Fruit fly (Drosophila melanogaster) whole organism, embryonic: Measurements from ENCODE around the gene c12.2.

Experiments
- Bteb2 ChIP-seq: fragments of 200-800 bp; sonication (Bioruptor generic); optimal IDR thresholded peaks from 2 replicates; lab custom pipeline; 2016; ENCODE audit warnings: missing biosample characterization, missing genetic modification characterization
- CG10321 ChIP-seq: fragments of 200-800 bp; sonication (Bioruptor generic); IDR thresholded peaks from 2 replicates; pipeline ENCODE4 v1.3.6; 2022; ENCODE audit warnings: missing biosample characterization, missing genetic modification characterization
- CG11398 ChIP-seq: fragments of 200-800 bp; sonication (Bioruptor generic); optimal IDR thresholded peaks from 2 replicates; lab custom pipeline; 2016; ENCODE audit warnings: missing biosample characterization, missing genetic modification characterization
- CG12299 ChIP-seq: fragments of 200-800 bp; sonication (Bioruptor generic); optimal IDR thresholded peaks from 2 replicates; lab custom pipeline; 2018; ENCODE audit warnings: missing biosample characterization, mild to moderate bottlenecking, missing genetic modification characterization
- CG13123 ChIP-seq: fragments of 200-800 bp; sonication (Bioruptor generic); optimal IDR thresholded peaks from 2 replicates; lab custom pipeline; 2016; ENCODE audit warnings: missing biosample characterization, missing genetic modification characterization
- CG13287 ChIP-seq: fragments of 200-800 bp; sonication (Bioruptor generic); IDR thresholded peaks from 2 replicates; pipeline ENCODE4 v1.3.6; 2022; ENCODE audit warnings: missing biosample characterization, missing genetic modification characterization; ENCODE audit not compliant: partially characterized antibody
- CG13775 ChIP-seq: fragments of 200-800 bp; sonication (Bioruptor generic); optimal IDR thresholded peaks from 3 replicates; lab custom pipeline; 2017; ENCODE audit warnings: missing biosample characterization, mild to moderate bottlenecking, missing genetic modification characterization
- CG13894 ChIP-seq: fragments of 200-800 bp; sonication (Bioruptor generic); optimal IDR thresholded peaks from 3 replicates; lab custom pipeline; 2018; ENCODE audit warnings: missing biosample characterization, mild to moderate bottlenecking, missing genetic modification characterization, moderate library complexity
- CG14441 ChIP-seq: fragments of 200-800 bp; sonication (Bioruptor generic); IDR thresholded peaks from 2 replicates; pipeline ENCODE4 v1.3.6; 2022; ENCODE audit warnings: missing biosample characterization, missing genetic modification characterization
- CG1647 ChIP-seq: fragments of 200-800 bp; sonication (Bioruptor generic); optimal IDR thresholded peaks from 3 replicates; lab custom pipeline; 2016; ENCODE audit warnings: missing biosample characterization, missing genetic modification characterization
- CG17359 ChIP-seq: fragments of 200-800 bp; sonication (Bioruptor generic); optimal IDR thresholded peaks from 3 replicates; lab custom pipeline; 2018; ENCODE audit warnings: missing biosample characterization, mild to moderate bottlenecking, missing genetic modification characterization, moderate library complexity
- CG18764 ChIP-seq: fragments of 200-800 bp; sonication (Bioruptor generic); optimal IDR thresholded peaks from 3 replicates; lab custom pipeline; 2016; ENCODE audit warnings: missing biosample characterization, missing genetic modification characterization
- CG2875 ChIP-seq: fragments of 200-800 bp; sonication (Bioruptor generic); optimal IDR thresholded peaks from 2 replicates; lab custom pipeline; 2017; ENCODE audit warnings: missing biosample characterization, mild to moderate bottlenecking, missing genetic modification characterization, missing genetic modification reagents
- CG30020 ChIP-seq: fragments of 200-800 bp; optimal IDR thresholded peaks from 2 replicates; lab custom pipeline; 2019; ENCODE audit warnings: missing biosample characterization, mild to moderate bottlenecking, missing genetic modification characterization, moderate library complexity
- CG30431 ChIP-seq: fragments of 200-800 bp; sonication (Bioruptor generic); optimal IDR thresholded peaks from 2 replicates; lab custom pipeline; 2017; ENCODE audit warnings: missing biosample characterization, missing genetic modification characterization
- CG31441 ChIP-seq: fragments of 200-800 bp; sonication (Bioruptor generic); IDR thresholded peaks from 2 replicates; pipeline ENCODE4 v1.3.6; 2022; ENCODE audit warnings: missing biosample characterization, missing genetic modification characterization
- CG3163 ChIP-seq: fragments of 200-800 bp; sonication (Bioruptor generic); optimal IDR thresholded peaks from 3 replicates; lab custom pipeline; 2016; ENCODE audit warnings: missing biosample characterization, missing genetic modification characterization
- CG7963 ChIP-seq: fragments of 200-800 bp; sonication (Bioruptor generic); IDR thresholded peaks from 3 replicates; pipeline ENCODE4 v1.3.6; 2022; ENCODE audit warnings: missing biosample characterization, missing genetic modification characterization; ENCODE audit not compliant: partially characterized antibody
- CoRest ChIP-seq: fragments of 200-800 bp; sonication (Bioruptor generic); optimal IDR thresholded peaks from 3 replicates; lab custom pipeline; 2018; ENCODE audit warnings: missing biosample characterization, mild to moderate bottlenecking, missing genetic modification characterization, moderate library complexity
- D19B ChIP-seq: fragments of 200-800 bp; sonication (Bioruptor generic); optimal IDR thresholded peaks from 2 replicates; lab custom pipeline; 2017; ENCODE audit warnings: missing biosample characterization, mild to moderate bottlenecking, missing genetic modification characterization
- Dek ChIP-seq: fragments of 200-800 bp; sonication (Bioruptor generic); optimal IDR thresholded peaks from 3 replicates; lab custom pipeline; 2019; ENCODE audit warnings: missing biosample characterization, mild to moderate bottlenecking, missing genetic modification characterization, moderate library complexity
- Dfd ChIP-seq, 2 experiments: fragments of >200 bp; optimal IDR thresholded peaks; 2 replicates each; lab custom pipeline; 2017; ENCODE audit warnings: missing biosample characterization in 2 of 2, missing genetic modification characterization in 2 of 2
- Elba2 ChIP-seq: fragments of 200-800 bp; sonication (Bioruptor generic); optimal IDR thresholded peaks from 3 replicates; lab custom pipeline; 2016; ENCODE audit warnings: missing biosample characterization, missing genetic modification characterization
- H2.0 ChIP-seq: fragments of 200-800 bp; sonication (Bioruptor generic); IDR thresholded peaks from 2 replicates; pipeline ENCODE4 v1.3.6; 2022; ENCODE audit warnings: missing biosample characterization, missing genetic modification characterization
- HLH54F ChIP-seq: fragments of 200-800 bp; sonication (Bioruptor generic); optimal IDR thresholded peaks from 3 replicates; lab custom pipeline; 2016; ENCODE audit warnings: missing biosample characterization, missing genetic modification characterization
- Hsf ChIP-seq: fragments of 200-800 bp; sonication (Bioruptor generic); optimal IDR thresholded peaks from 3 replicates; lab custom pipeline; 2016; ENCODE audit warnings: missing biosample characterization, missing genetic modification characterization
- Lhr ChIP-seq: fragments of 200-800 bp; sonication (Bioruptor generic); optimal IDR thresholded peaks from 3 replicates; lab custom pipeline; 2017; ENCODE audit warnings: mild to moderate bottlenecking, missing biosample characterization, missing genetic modification reagents, missing genetic modification characterization
- Max ChIP-seq: fragments of 200-800 bp; sonication (Bioruptor generic); optimal IDR thresholded peaks from 2 replicates; lab custom pipeline; 2016; ENCODE audit warnings: missing biosample characterization, mild to moderate bottlenecking, missing genetic modification characterization
- Med ChIP-seq: fragments of 200-800 bp; sonication (Bioruptor generic); peaks from one replicate; lab custom pipeline; 2016; ENCODE audit warnings: missing biosample characterization, missing genetic modification characterization, mild to moderate bottlenecking, inconsistent platforms, moderate library complexity
- Optix ChIP-seq: fragments of 200-800 bp; sonication (Bioruptor generic); IDR thresholded peaks from 3 replicates; pipeline ENCODE4 v1.3.6; 2022; ENCODE audit warnings: missing biosample characterization, missing genetic modification characterization
- Tbp ChIP-seq: fragments of >200 bp; optimal IDR thresholded peaks from 2 replicates; lab custom pipeline; 2018; ENCODE audit warnings: missing biosample characterization, missing genetic modification characterization
- Vsx1 ChIP-seq: fragments of 200-800 bp; sonication (Bioruptor generic); optimal IDR thresholded peaks from 2 replicates; lab custom pipeline; 2017; ENCODE audit warnings: missing biosample characterization, mild to moderate bottlenecking, missing genetic modification characterization, missing genetic modification reagents
- Xbp1 ChIP-seq: fragments of 200-800 bp; sonication (Bioruptor generic); optimal IDR thresholded peaks from 3 replicates; lab custom pipeline; 2016; ENCODE audit warnings: missing biosample characterization, mild to moderate bottlenecking, missing genetic modification characterization
- ab ChIP-seq: fragments of 200-800 bp; sonication (Bioruptor generic); optimal IDR thresholded peaks from 2 replicates; lab custom pipeline; 2016; ENCODE audit warnings: missing biosample characterization, missing genetic modification characterization
- ato ChIP-seq: fragments of 200-800 bp; sonication (Bioruptor generic); IDR thresholded peaks from 2 replicates; pipeline ENCODE4 v1.3.6; 2022; ENCODE audit warnings: missing biosample characterization, missing genetic modification characterization; ENCODE audit not compliant: partially characterized antibody
- dm ChIP-seq: fragments of 200-800 bp; sonication (Bioruptor generic); optimal IDR thresholded peaks from 3 replicates; lab custom pipeline; 2016; ENCODE audit warnings: missing biosample characterization, missing genetic modification characterization
- gcm2 ChIP-seq: fragments of 200-800 bp; sonication (Bioruptor generic); optimal IDR thresholded peaks from 2 replicates; lab custom pipeline; 2016; ENCODE audit warnings: missing biosample characterization, missing genetic modification characterization
- gro ChIP-seq: fragments of 200-800 bp; sonication (Bioruptor generic); optimal IDR thresholded peaks from 2 replicates; lab custom pipeline; 2016; ENCODE audit warnings: missing biosample characterization, missing genetic modification characterization
- lbe ChIP-seq: fragments of 200-800 bp; sonication (Bioruptor generic); optimal IDR thresholded peaks from 2 replicates; lab custom pipeline; 2016; ENCODE audit warnings: missing biosample characterization, mild to moderate bottlenecking, missing genetic modification characterization
- lola ChIP-seq, 3 experiments: fragments of >200 bp in 2 of 3; fragments of 200-800 bp in 1 of 3; sonication (Bioruptor generic) in 1 of 3; optimal IDR thresholded peaks; 2 replicates each; lab custom pipeline; 2017 to 2019; ENCODE audit warnings: missing biosample characterization in 3 of 3, missing genetic modification characterization in 3 of 3, mild to moderate bottlenecking in 1 of 3, moderate library complexity in 1 of 3
- lov ChIP-seq, 2 experiments: fragments of 200-800 bp in 1 of 2; fragments of >200 bp in 1 of 2; sonication (Bioruptor generic) in 1 of 2; IDR thresholded peaks in 1 of 2; optimal IDR thresholded peaks in 1 of 2; 2 replicates in 1 of 2; 3 replicates in 1 of 2; pipeline versions ENCODE4 v1.3.6 to Lab custom; 2017 to 2022; ENCODE audit warnings: missing biosample characterization in 1 of 2, missing genetic modification characterization in 1 of 2
- pfk ChIP-seq: fragments of 200-800 bp; sonication (Bioruptor generic); optimal IDR thresholded peaks from 2 replicates; lab custom pipeline; 2018; ENCODE audit warnings: missing biosample characterization, mild to moderate bottlenecking, missing genetic modification characterization, moderate library complexity
- prd ChIP-seq, 3 experiments: fragments of >200 bp in 2 of 3; fragments of 200-800 bp in 1 of 3; sonication (Bioruptor generic) in 1 of 3; optimal IDR thresholded peaks in 2 of 3; IDR thresholded peaks in 1 of 3; 2 replicates in 2 of 3; 3 replicates in 1 of 3; pipeline versions ENCODE4 v1.3.6 to Lab custom; 2017 to 2022; ENCODE audit warnings: missing biosample characterization in 1 of 3, missing genetic modification characterization in 1 of 3
- ranshi ChIP-seq: fragments of 200-800 bp; sonication (Bioruptor generic); IDR thresholded peaks from 2 replicates; pipeline ENCODE4 v1.3.6; 2022; ENCODE audit warnings: missing biosample characterization, missing genetic modification characterization
- row ChIP-seq: fragments of 200-800 bp; sonication (Bioruptor generic); IDR thresholded peaks from 3 replicates; pipeline ENCODE4 v1.3.6; 2022; ENCODE audit warnings: missing biosample characterization, missing genetic modification characterization
- sc ChIP-seq, 3 experiments: fragments of >200 bp in 2 of 3; fragments of 200-800 bp in 1 of 3; sonication (Bioruptor generic) in 1 of 3; optimal IDR thresholded peaks; 2 replicates in 2 of 3; 3 replicates in 1 of 3; lab custom pipeline; 2017; ENCODE audit warnings: mild to moderate bottlenecking in 1 of 3, missing biosample characterization in 1 of 3, missing genetic modification characterization in 1 of 3, missing genetic modification reagents in 1 of 3
- sr ChIP-seq: fragments of 200-800 bp; sonication (Bioruptor generic); IDR thresholded peaks from 3 replicates; pipeline ENCODE4 v1.3.6; 2022; ENCODE audit warnings: missing biosample characterization, missing genetic modification characterization

c12.2 gene

dm6 chrX:9355996-9356708, 37.0 kb downstream of the c12.2 start, which contains the start of the genes Zdhhc8 and BCL7-like (continued):
- no peak for TF ChIP-seq Max (GFP tag; lab: Kevin White, UChicago)
- no peak for TF ChIP-seq D19B (GFP tag; lab: Kevin White, UChicago)
- TF ChIP-seq H2.0 (GFP tag; lab: Robert Waterston, UW) = no peak
- no peak for TF ChIP-seq Vsx1 (GFP tag; lab: Kevin White, UChicago)
- TF ChIP-seq Hsf (GFP tag; lab: Kevin White, UChicago) = peak; percentile 54
- no peak for TF ChIP-seq gcm2 (GFP tag; lab: Kevin White, UChicago)
- TF ChIP-seq row (GFP tag; lab: Robert Waterston, UW) = peak; percentile 69
- TF ChIP-seq lbe (GFP tag; lab: Kevin White, UChicago) = peak; percentile 12
- TF ChIP-seq Elba2 (GFP tag; lab: Kevin White, UChicago) = no peak
- no peak for TF ChIP-seq CG11398 (GFP tag; lab: Kevin White, UChicago)
- TF ChIP-seq Med = peak; percentile 88
- no peak for TF ChIP-seq ab (GFP tag; lab: Kevin White, UChicago)
- TF ChIP-seq CG18764 (GFP tag; lab: Kevin White, UChicago) = peak; percentile 7
- no peak for TF ChIP-seq prd (optimal IDR thresholded peaks at IDR 0.05; lab: Kevin White, UChicago)
- TF ChIP-seq prd (GFP tag; IDR thresholded peaks at IDR 0.05; lab: Robert Waterston, UW) = peak; percentile 56; the same call in 1 of the 3 replicates
- TF ChIP-seq CG3163 (GFP tag; lab: Kevin White, UChicago) = no peak
- no peak for TF ChIP-seq Tbp
- TF ChIP-seq CG2875 (GFP tag; lab: Kevin White, UChicago) = no peak
- no peak for TF ChIP-seq Bteb2 (GFP tag; lab: Kevin White, UChicago)
- TF ChIP-seq CG7963 (GFP tag; lab: Robert Waterston, UW) = peak; percentile 98
- TF ChIP-seq pfk (GFP tag; lab: Kevin White, UChicago) = no peak
- peak; percentile 36; the same call in 1 of the 2 replicates for TF ChIP-seq ranshi (GFP tag; lab: Robert Waterston, UW)
- TF ChIP-seq CG17359 = no peak
- TF ChIP-seq dm (GFP tag; lab: Kevin White, UChicago) = peak; percentile 22
- peak; percentile 4 for TF ChIP-seq gro (GFP tag; lab: Kevin White, UChicago)
- no peak for TF ChIP-seq CG10321 (GFP tag; lab: Robert Waterston, UW)
- TF ChIP-seq CoRest (tag; lab: Kevin White, UChicago) = peak; percentile 63
- TF ChIP-seq sc (optimal IDR thresholded peaks at IDR 0.05; lab: Kevin White, UChicago) = no peak
- no peak for TF ChIP-seq sc (GFP tag; optimal IDR thresholded peaks at IDR 0.05; lab: Kevin White, UChicago)
- TF ChIP-seq lola (GFP tag; optimal IDR thresholded peaks at IDR 0.05; lab: Kevin White, UChicago) = peak in 1 of 3 experiments; percentile 21
- peak; percentile 98 for TF ChIP-seq CG13287 (GFP tag; lab: Robert Waterston, UW)
- peak; percentile 71 for TF ChIP-seq Lhr (GFP tag; lab: Kevin White, UChicago)
- TF ChIP-seq HLH54F (GFP tag; lab: Kevin White, UChicago) = peak; percentile 47
- TF ChIP-seq CG13894 (tag; lab: Kevin White, UChicago) = peak; percentile 11
- TF ChIP-seq CG14441 (GFP tag; lab: Robert Waterston, UW) = peak; percentile 34; the same call in 1 of the 2 replicates
- peak; percentile 5 for TF ChIP-seq CG1647 (GFP tag; lab: Kevin White, UChicago)
- peak; percentile 32 for TF ChIP-seq CG13123
- peak; percentile 64 for TF ChIP-seq Xbp1
- TF ChIP-seq CG30020 (tag; lab: Kevin White, UChicago) = peak; percentile 55
- peak; percentile 51; the same call in 1 of the 2 replicates for TF ChIP-seq CG31441 (GFP tag; lab: Robert Waterston, UW)
- TF ChIP-seq Optix (GFP tag; lab: Robert Waterston, UW) = no peak; the same call in 2 of the 3 replicates
- no peak for TF ChIP-seq sr
- TF ChIP-seq Dek (tag; lab: Kevin White, UChicago) = peak; percentile 9
- TF ChIP-seq lov (optimal IDR thresholded peaks at IDR 0.05; lab: Kevin White, UChicago) = no peak
- TF ChIP-seq lov (GFP tag; IDR thresholded peaks at IDR 0.05; lab: Robert Waterston, UW) = no peak
- peak; percentile 33 for TF ChIP-seq CG12299
- TF ChIP-seq CG30431 (GFP tag; lab: Kevin White, UChicago) = no peak
- no peak for TF ChIP-seq Dfd (GFP tag; optimal IDR thresholded peaks at IDR 0.05; lab: Kevin White, UChicago)
- TF ChIP-seq ato (GFP tag; lab: Robert Waterston, UW) = peak; percentile 97
- TF ChIP-seq CG13775 (GFP tag; lab: Kevin White, UChicago) = peak; percentile 42
